Worm (Caenorhabditis elegans): ENCODE results near the gene C08E8.6.

DNA sequence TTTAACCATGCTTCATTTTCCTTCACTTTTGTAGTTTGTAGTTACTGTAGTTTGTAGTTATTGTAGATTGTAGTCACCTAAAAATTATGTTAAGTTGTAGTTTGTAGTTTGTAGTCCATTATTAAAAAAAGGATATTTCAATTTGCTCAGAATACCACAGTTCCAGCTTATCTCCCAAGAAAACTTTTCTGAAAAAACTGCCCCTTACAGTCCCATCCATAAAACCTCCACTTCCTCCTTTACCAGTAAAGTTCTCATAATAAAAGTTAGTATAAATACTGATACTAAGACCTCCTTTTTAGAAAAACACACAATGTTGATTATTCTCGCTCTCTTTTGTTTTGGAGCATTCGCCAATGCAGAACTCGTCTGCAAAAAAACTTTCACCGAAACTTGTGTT is 17.5 kb downstream of the C08E8.6 start, which contains the start of gene C08E8.11:
- TF ChIP-seq flt-1 (GFP tag; IDR thresholded peaks at IDR 0.05) (no peak), klf-2 (GFP tag; conservative IDR thresholded peaks at IDR 0.05) (no peak), ref-1 (GFP tag; conservative IDR thresholded peaks at IDR 0.05) (no peak), cog-1 (tag; optimal IDR thresholded peaks at IDR 0.05) (no peak)

Measured in whole organism, midembryonic.